Fruit fly (Drosophila melanogaster) whole organism, prepupa: ENCODE data around the gene Pgm1.

Experiments used
- Blimp-1 ChIP-seq: fragments of 200-800 bp; sonication (Bioruptor generic); optimal IDR thresholded peaks from 3 replicates; lab custom pipeline; 2017; ENCODE audit warnings: missing biosample characterization, missing genetic modification characterization, mild to moderate bottlenecking, moderate library complexity, missing genetic modification reagents
- CG10631 ChIP-seq: fragments of 200-800 bp; sonication (Bioruptor generic); optimal IDR thresholded peaks from 2 replicates; lab custom pipeline; 2016; ENCODE audit warnings: missing biosample characterization, missing genetic modification characterization
- CG10669 ChIP-seq: fragments of 200-800 bp; sonication (Bioruptor generic); optimal IDR thresholded peaks from 3 replicates; lab custom pipeline; 2018; ENCODE audit warnings: missing biosample characterization, mild to moderate bottlenecking, missing genetic modification characterization, moderate library complexity
- CG11762 ChIP-seq: fragments of 200-800 bp; sonication (Bioruptor generic); optimal IDR thresholded peaks from 3 replicates; lab custom pipeline; 2016; ENCODE audit warnings: missing biosample characterization, missing genetic modification characterization; ENCODE audit not compliant: insufficient read depth
- CG15336 ChIP-seq: fragments of 200-800 bp; sonication (Bioruptor generic); IDR thresholded peaks from 2 replicates; pipeline ENCODE4 v1.3.6; 2022; ENCODE audit warnings: missing biosample characterization, missing genetic modification characterization
- CG16779 ChIP-seq: fragments of 200-800 bp; sonication (Bioruptor generic); optimal IDR thresholded peaks from 3 replicates; lab custom pipeline; 2017; ENCODE audit warnings: missing biosample characterization, mild to moderate bottlenecking, missing genetic modification characterization
- CG31627 ChIP-seq: fragments of 200-800 bp; sonication (Bioruptor generic); optimal IDR thresholded peaks from 3 replicates; lab custom pipeline; 2016; ENCODE audit warnings: missing biosample characterization, missing genetic modification characterization
- CG34406 ChIP-seq: fragments of 200-800 bp; sonication (Bioruptor generic); optimal IDR thresholded peaks from 3 replicates; lab custom pipeline; 2016; ENCODE audit warnings: missing biosample characterization, missing genetic modification characterization
- CG3919 ChIP-seq: fragments of 200-800 bp; sonication (Bioruptor generic); optimal IDR thresholded peaks from 3 replicates; lab custom pipeline; 2016; ENCODE audit warnings: missing biosample characterization, missing genetic modification characterization
- CG4318 ChIP-seq: fragments of 200-800 bp; sonication (Bioruptor generic); optimal IDR thresholded peaks from 3 replicates; lab custom pipeline; 2017; ENCODE audit warnings: missing biosample characterization, mild to moderate bottlenecking, missing genetic modification characterization
- CG6163 ChIP-seq: fragments of 200-800 bp; sonication (Bioruptor generic); IDR thresholded peaks from 3 replicates; pipeline ENCODE4 v1.3.6; 2022; ENCODE audit warnings: missing biosample characterization, missing genetic modification characterization
- CG6276 ChIP-seq: fragments of 200-800 bp; sonication (Bioruptor generic); optimal IDR thresholded peaks from 2 replicates; lab custom pipeline; 2017; ENCODE audit warnings: missing biosample characterization, mild to moderate bottlenecking, missing genetic modification characterization
- CG6792 ChIP-seq: fragments of 200-800 bp; sonication (Bioruptor generic); optimal IDR thresholded peaks from 3 replicates; lab custom pipeline; 2016; ENCODE audit warnings: missing biosample characterization, missing genetic modification characterization
- CG6808 ChIP-seq: fragments of 200-800 bp; sonication (Bioruptor generic); optimal IDR thresholded peaks from 3 replicates; lab custom pipeline; 2017; ENCODE audit warnings: missing biosample characterization, missing genetic modification characterization, mild to moderate bottlenecking, moderate library complexity, missing genetic modification reagents
- CG8119 ChIP-seq: fragments of 200-800 bp; sonication (Bioruptor generic); IDR thresholded peaks from 3 replicates; pipeline ENCODE4 v1.3.6; 2022; ENCODE audit warnings: missing biosample characterization, missing genetic modification characterization
- CG8632 ChIP-seq: fragments of 200-800 bp; sonication (Bioruptor generic); optimal IDR thresholded peaks from 3 replicates; lab custom pipeline; 2016; ENCODE audit warnings: missing biosample characterization, missing genetic modification characterization
- Eip78C ChIP-seq: fragments of 200-800 bp; sonication (Bioruptor generic); peaks from one replicate; lab custom pipeline; 2016; ENCODE audit warnings: missing biosample characterization, missing genetic modification characterization
- Eip93F ChIP-seq: fragments of 200-800 bp; sonication (Bioruptor generic); optimal IDR thresholded peaks from 2 replicates; lab custom pipeline; 2016; ENCODE audit warnings: missing biosample characterization, mild to moderate bottlenecking, missing genetic modification characterization
- Ets96B ChIP-seq: fragments of 200-800 bp; optimal IDR thresholded peaks from 2 replicates; lab custom pipeline; 2019; ENCODE audit warnings: missing biosample characterization, mild to moderate bottlenecking, missing genetic modification characterization, moderate library complexity
- Hr38 ChIP-seq: sonication (Bioruptor generic); optimal IDR thresholded peaks from 2 replicates; lab custom pipeline; 2016; ENCODE audit warnings: missing biosample characterization, missing genetic modification characterization
- Hr39 ChIP-seq: fragments of 200-800 bp; sonication (Bioruptor generic); optimal IDR thresholded peaks from 2 replicates; lab custom pipeline; 2016; ENCODE audit warnings: missing biosample characterization, missing genetic modification characterization
- Hr4 ChIP-seq: fragments of 200-800 bp; sonication (Bioruptor generic); optimal IDR thresholded peaks from 3 replicates; lab custom pipeline; 2016; ENCODE audit warnings: missing biosample characterization, missing genetic modification characterization
- Lpt ChIP-seq: fragments of 200-800 bp; sonication (Bioruptor generic); optimal IDR thresholded peaks from 3 replicates; lab custom pipeline; 2016; ENCODE audit warnings: missing biosample characterization, missing genetic modification characterization
- Met ChIP-seq: fragments of 200-800 bp; sonication (Bioruptor generic); optimal IDR thresholded peaks from 3 replicates; lab custom pipeline; 2016; ENCODE audit warnings: missing biosample characterization, missing genetic modification characterization
- Smox ChIP-seq: fragments of 200-800 bp; sonication (Bioruptor generic); optimal IDR thresholded peaks from 3 replicates; lab custom pipeline; 2016; ENCODE audit warnings: missing biosample characterization, missing genetic modification characterization
- Sox102F ChIP-seq: fragments of 200-800 bp; sonication (Bioruptor generic); optimal IDR thresholded peaks from 2 replicates; lab custom pipeline; 2016; ENCODE audit warnings: missing biosample characterization, mild to moderate bottlenecking, missing genetic modification characterization
- Sox14 ChIP-seq: fragments of 200-800 bp; sonication (Bioruptor generic); optimal IDR thresholded peaks from 3 replicates; lab custom pipeline; 2016; ENCODE audit warnings: missing biosample characterization, missing genetic modification characterization
- Sox15 ChIP-seq: fragments of 200-800 bp; sonication (Bioruptor generic); optimal IDR thresholded peaks from 3 replicates; lab custom pipeline; 2016; ENCODE audit warnings: missing biosample characterization, missing genetic modification characterization
- achi ChIP-seq: fragments of 200-800 bp; sonication (Bioruptor generic); optimal IDR thresholded peaks from 3 replicates; lab custom pipeline; 2016; ENCODE audit warnings: missing biosample characterization, missing genetic modification characterization
- cyc ChIP-seq: fragments of 200-800 bp; sonication (Bioruptor generic); optimal IDR thresholded peaks from 3 replicates; lab custom pipeline; 2016; ENCODE audit warnings: missing biosample characterization, missing genetic modification characterization
- dac ChIP-seq: fragments of 200-800 bp; sonication (Bioruptor generic); optimal IDR thresholded peaks from 2 replicates; lab custom pipeline; 2017; ENCODE audit warnings: missing biosample characterization, mild to moderate bottlenecking, missing genetic modification characterization
- dsx ChIP-seq: fragments of 200-800 bp; optimal IDR thresholded peaks from 3 replicates; lab custom pipeline; 2019; ENCODE audit warnings: missing biosample characterization, mild to moderate bottlenecking, missing genetic modification characterization, moderate library complexity; ENCODE audit not compliant: poor library complexity, severe bottlenecking
- esn ChIP-seq: fragments of 200-800 bp; sonication (Bioruptor generic); optimal IDR thresholded peaks from 2 replicates; lab custom pipeline; 2016; ENCODE audit warnings: missing biosample characterization, mild to moderate bottlenecking, missing genetic modification characterization, moderate library complexity
- fd59A ChIP-seq: fragments of 200-800 bp; sonication (Bioruptor generic); optimal IDR thresholded peaks from 2 replicates; lab custom pipeline; 2017; ENCODE audit warnings: missing biosample characterization, mild to moderate bottlenecking, missing genetic modification characterization, missing genetic modification reagents
- fd85E ChIP-seq: fragments of 200-800 bp; sonication (Bioruptor generic); optimal IDR thresholded peaks from 3 replicates; lab custom pipeline; 2016; ENCODE audit warnings: missing biosample characterization, missing genetic modification characterization
- lz ChIP-seq: fragments of 200-800 bp; sonication (Bioruptor generic); optimal IDR thresholded peaks from 3 replicates; lab custom pipeline; 2016; ENCODE audit warnings: missing biosample characterization, missing genetic modification characterization
- net ChIP-seq: fragments of 200-800 bp; sonication (Bioruptor generic); optimal IDR thresholded peaks from 3 replicates; lab custom pipeline; 2016; ENCODE audit warnings: missing biosample characterization, missing genetic modification characterization
- salr ChIP-seq, 2 experiments: fragments of 200-800 bp; sonication (Bioruptor generic); optimal IDR thresholded peaks; 3 replicates each; lab custom pipeline; 2016 to 2018; ENCODE audit warnings: missing biosample characterization in 2 of 2, missing genetic modification characterization in 2 of 2, mild to moderate bottlenecking in 1 of 2
- spab ChIP-seq: fragments of 200-800 bp; sonication (Bioruptor generic); optimal IDR thresholded peaks from 2 replicates; lab custom pipeline; 2017; ENCODE audit warnings: missing biosample characterization, mild to moderate bottlenecking, missing genetic modification characterization, missing genetic modification reagents
- ss ChIP-seq, 2 experiments: fragments of 200-800 bp; sonication (Bioruptor generic); optimal IDR thresholded peaks; 2 replicates in 1 of 2; 3 replicates in 1 of 2; lab custom pipeline; 2017 to 2018; ENCODE audit warnings: mild to moderate bottlenecking in 2 of 2, missing biosample characterization in 2 of 2, missing genetic modification characterization in 2 of 2, moderate library complexity in 1 of 2
- svp ChIP-seq: fragments of 200-800 bp; sonication (Bioruptor generic); peaks from one replicate; lab custom pipeline; 2016; ENCODE audit warnings: missing biosample characterization, missing genetic modification characterization
- topi ChIP-seq: fragments of 200-800 bp; sonication (Bioruptor generic); optimal IDR thresholded peaks from 3 replicates; lab custom pipeline; 2016; ENCODE audit warnings: missing biosample characterization, missing genetic modification characterization
- vri ChIP-seq: fragments of 200-800 bp; sonication (Bioruptor generic); optimal IDR thresholded peaks from 3 replicates; lab custom pipeline; 2016; ENCODE audit warnings: missing biosample characterization, mild to moderate bottlenecking, missing genetic modification characterization

The Pgm1 gene

dm6 chr3L:16136819-16137553 lies 8.7 kb upstream of the Pgm1 start:
- TF ChIP-seq Met (GFP tag; lab: Kevin White, UChicago) (no peak), cyc (GFP tag; lab: Kevin White, UChicago) (no peak), salr (GFP tag; optimal IDR thresholded peaks at IDR 0.05; lab: Kevin White, UChicago) (no peak), Hr4 (GFP tag; lab: Kevin White, UChicago) (no peak), Sox15 (GFP tag; lab: Kevin White, UChicago) (no peak), dac (no peak), net (GFP tag; lab: Kevin White, UChicago) (no peak), CG11762 (GFP tag; lab: Kevin White, UChicago) (no peak), CG15336 (GFP tag; lab: Robert Waterston, UW) (no peak), Lpt (GFP tag; lab: Kevin White, UChicago) (no peak), CG4318 (GFP tag; lab: Kevin White, UChicago) (no peak), CG6808 (no peak)
- TF ChIP-seq, all 60 proteins: peak for 0

dm6 chr3L:16132067-16132418 lies 3.7 kb upstream of the Pgm1 start:
- TF ChIP-seq CG3919, result no peak
- TF ChIP-seq lz (GFP tag; lab: Kevin White, UChicago), result no peak
- TF ChIP-seq CG4318 (GFP tag; lab: Kevin White, UChicago), result no peak
- no peak for TF ChIP-seq ss (GFP tag; optimal IDR thresholded peaks at IDR 0.05; lab: Kevin White, UChicago)
- no peak for TF ChIP-seq vri
- no peak for TF ChIP-seq cyc (GFP tag; lab: Kevin White, UChicago)
- TF ChIP-seq dsx, result no peak
- no peak for TF ChIP-seq CG34406 (GFP tag; lab: Kevin White, UChicago)
- TF ChIP-seq Blimp-1 (GFP tag; lab: Kevin White, UChicago), result no peak
- TF ChIP-seq fd85E, result no peak
- no peak for TF ChIP-seq Sox14 (GFP tag; lab: Kevin White, UChicago)
- no peak for TF ChIP-seq topi
- no peak for TF ChIP-seq Ets96B (tag; lab: Kevin White, UChicago)
- TF ChIP-seq Hr38 (GFP tag; lab: Kevin White, UChicago), result no peak
- TF ChIP-seq spab (GFP tag; lab: Kevin White, UChicago), result no peak

dm6 chr3L:16131264-16132066 lies 3.1 kb upstream of the Pgm1 start, which contains the start of the genes Trs20 and elg1:
TSS of gene Trs20 (minus strand) at chr3L:16131632.
TSS of gene elg1 (plus strand) at chr3L:16132028.
- TF ChIP-seq fd59A (no peak), CG10669 (GFP tag; lab: Kevin White, UChicago) (no peak), net (GFP tag; lab: Kevin White, UChicago) (no peak), CG31627 (GFP tag; lab: Kevin White, UChicago) (peak; percentile 13), salr (GFP tag; optimal IDR thresholded peaks at IDR 0.05; lab: Kevin White, UChicago) (no peak), CG16779 (tag; lab: Kevin White, UChicago) (no peak), Smox (GFP tag; lab: Kevin White, UChicago) (no peak), CG6163 (no peak), CG6792 (peak; percentile 41), dsx (peak; percentile 88), svp (GFP tag; lab: Kevin White, UChicago) (no peak), Eip78C (GFP tag; lab: Kevin White, UChicago) (no peak), CG4318 (GFP tag; lab: Kevin White, UChicago) (no peak), Sox14 (GFP tag; lab: Kevin White, UChicago) (peak; percentile 30), Sox15 (GFP tag; lab: Kevin White, UChicago) (no peak), esn (peak; percentile 58), achi (GFP tag; lab: Kevin White, UChicago) (no peak), CG10631 (peak; percentile 18), CG34406 (GFP tag; lab: Kevin White, UChicago) (peak; percentile 56), Hr39 (GFP tag; lab: Kevin White, UChicago) (no peak), fd85E (no peak), topi (peak; percentile 19), CG6276 (GFP tag; lab: Kevin White, UChicago) (no peak), CG8119 (no peak), CG6808 (no peak), CG8632 (peak; percentile 34), vri (no peak), Eip93F (GFP tag; lab: Kevin White, UChicago) (no peak), Sox102F (no peak), Hr38 (GFP tag; lab: Kevin White, UChicago) (no peak), lz (GFP tag; lab: Kevin White, UChicago) (peak; percentile 38), CG3919 (no peak)
